Fruit fly (Drosophila melanogaster): ENCODE data around the gene CG15414.

DNA sequence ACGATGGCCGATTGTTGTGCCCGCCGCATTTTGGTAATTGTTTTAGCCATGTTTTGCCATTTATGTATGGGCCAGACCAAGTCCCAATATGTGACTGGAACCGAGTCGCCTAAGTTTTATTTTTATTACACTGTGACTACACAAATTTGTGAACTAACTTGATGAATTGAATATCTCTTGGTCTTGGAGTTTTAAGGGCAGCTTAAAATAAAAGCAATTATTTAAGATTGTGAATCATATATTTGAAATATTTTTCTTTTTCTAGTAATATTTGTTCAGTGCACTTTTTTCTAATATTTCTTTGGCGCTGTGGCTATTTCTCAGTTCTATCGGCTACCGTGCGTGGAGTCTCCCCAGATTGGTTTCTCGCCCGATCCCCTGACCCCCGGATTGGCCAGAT, 2.6 kb upstream of the CG15414 start:
- TF ChIP-seq CG8478 (optimal IDR thresholded peaks at IDR 0.05) (no peak), CTCF (optimal IDR thresholded peaks at IDR 0.05) (no peak)

All from S2 (cell line).